Worm (Caenorhabditis elegans) whole organism, mixed stage, embryonic: ENCODE measurements around the gene str-74.

Experiments used
- pha-4 ChIP-seq: fragments of 150-350 bp; optimal IDR thresholded peaks from 2 replicates; lab custom pipeline; 2018; ENCODE audit warnings: missing biosample characterization, missing genetic modification reagents, missing genetic modification characterization
- unc-62 ChIP-seq: fragments of 150-350 bp; optimal IDR thresholded peaks from 2 replicates; lab custom pipeline; 2014; ENCODE audit warnings: missing biosample characterization, missing genetic modification reagents, missing genetic modification characterization

- TF ChIP-seq unc-62, result no peak
- TF ChIP-seq pha-4 (tag; lab: Kevin White, UChicago), result no peak
Observed at ce11 chrX:10194327-10195096, 46.3 kb downstream of the str-74 start, which contains the start of gene myrf-2.
